Worm (Caenorhabditis elegans): ENCODE data around the gene nhr-186.

DNA sequence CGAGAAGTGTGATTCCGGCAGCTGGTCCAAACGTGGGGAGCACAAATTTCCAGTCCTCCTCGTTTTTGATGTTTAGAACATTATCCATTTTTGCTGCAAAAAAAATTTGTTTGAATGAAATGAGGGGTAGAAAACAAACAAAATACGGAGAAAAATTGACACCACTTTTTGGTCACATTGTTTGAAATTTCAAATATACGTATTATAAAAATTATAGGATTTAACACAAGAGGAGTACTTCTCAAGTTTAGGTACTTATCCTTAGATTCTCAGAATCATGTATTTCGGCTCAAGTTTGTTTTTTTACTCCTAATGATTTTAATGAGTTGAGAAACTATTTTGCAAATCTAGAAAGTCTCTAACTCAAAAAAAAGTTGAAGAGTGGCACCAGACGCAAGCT lies 37.2 kb upstream of the nhr-186 start, which contains the start of gene C17E7.12:
- TF ChIP-seq him-1 (tag; optimal IDR thresholded peaks at IDR 0.05) (no peak), W03F9.2 (tag; optimal IDR thresholded peaks at IDR 0.05) (no peak)
